Fruit fly (Drosophila melanogaster): ENCODE measurements around the gene CG13409.

DNA sequence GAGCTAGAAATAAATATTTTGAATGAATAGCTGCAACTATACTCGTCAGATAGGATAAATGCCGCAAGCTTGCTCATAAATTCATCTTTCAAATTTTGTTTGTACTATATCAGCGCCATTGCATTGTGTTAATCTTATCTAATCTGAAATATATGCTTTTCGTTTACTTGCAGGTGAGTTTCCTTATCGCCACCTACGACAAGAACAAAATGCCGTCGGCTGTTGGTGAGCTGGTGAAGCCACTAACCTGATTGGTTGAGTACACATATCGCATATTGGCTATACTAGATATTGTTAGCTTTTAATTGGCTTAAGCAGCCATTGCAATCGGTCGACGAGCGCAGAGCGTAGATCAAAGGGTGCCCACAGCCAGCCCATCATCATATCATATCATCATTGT, 22.0 kb upstream of the CG13409 start:
- TF ChIP-seq CG10669 (GFP tag; optimal IDR thresholded peaks at IDR 0.05) (no peak), Eip93F (GFP tag; optimal IDR thresholded peaks at IDR 0.05) (no peak), CG7368 (GFP tag; optimal IDR thresholded peaks at IDR 0.05) (no peak), CG8632 (GFP tag; optimal IDR thresholded peaks at IDR 0.05) (no peak), Hr38 (GFP tag; optimal IDR thresholded peaks at IDR 0.05) (no peak), Hr4 (GFP tag; optimal IDR thresholded peaks at IDR 0.05) (no peak), Hr39 (GFP tag; optimal IDR thresholded peaks at IDR 0.05) (no peak), cyc (GFP tag; optimal IDR thresholded peaks at IDR 0.05) (no peak)

All from whole organism, prepupa.